Worm (Caenorhabditis elegans) whole organism, L1 larva: Measurements from ENCODE around the gene grl-9.

Experiments
- Y116A8C.19 ChIP-seq: sonication (generic microtip); optimal IDR thresholded peaks from 2 replicates; lab custom pipeline; 2016; ENCODE audit warnings: missing compliant biosample characterization, missing genetic modification characterization, borderline replicate concordance
- egl-13 ChIP-seq: sonication (generic microtip); optimal IDR thresholded peaks from 2 replicates; lab custom pipeline; 2016; ENCODE audit warnings: missing genotype, missing genetic modification reagents, missing genetic modification characterization, missing compliant biosample characterization
- hlh-4 ChIP-seq: sonication (generic microtip); optimal IDR thresholded peaks from 2 replicates; lab custom pipeline; 2016; ENCODE audit warnings: mild to moderate bottlenecking, missing genetic modification characterization, missing compliant biosample characterization
- hpl-2 ChIP-seq: fragments of 150-350 bp; optimal IDR thresholded peaks from 2 replicates; lab custom pipeline; 2014; ENCODE audit warnings: missing biosample characterization, missing genetic modification reagents, missing genetic modification characterization
- lsy-2 ChIP-seq, 2 experiments: fragments of 150-350 bp; optimal IDR thresholded peaks; 2 replicates each; lab custom pipeline; 2014; ENCODE audit warnings: missing biosample characterization in 2 of 2, missing genetic modification characterization in 2 of 2
- unc-62 ChIP-seq: fragments of 150-350 bp; optimal IDR thresholded peaks from 2 replicates; lab custom pipeline; 2014; ENCODE audit warnings: missing biosample characterization, missing genetic modification reagents, missing genetic modification characterization
- ztf-4 ChIP-seq: fragments of 150-350 bp; optimal IDR thresholded peaks from 2 replicates; lab custom pipeline; 2014; ENCODE audit warnings: missing biosample characterization, missing genetic modification characterization

ce11 chrV:6731594-6731993, at the start of gene grl-9:
- no peak for TF ChIP-seq lsy-2 (tag; optimal IDR thresholded peaks at IDR 0.05; lab: Kevin White, UChicago)
- TF ChIP-seq ztf-4 = no peak
- no peak for TF ChIP-seq hlh-4 (tag; lab: Kevin White, UChicago)
- no peak for TF ChIP-seq hpl-2
- TF ChIP-seq unc-62 (GFP tag; lab: Kevin White, UChicago) = no peak
- TF ChIP-seq egl-13 = no peak
- no peak for TF ChIP-seq Y116A8C.19 (tag; lab: Kevin White, UChicago)
